Fruit fly (Drosophila melanogaster) whole organism, embryonic: Measurements from ENCODE around the gene Papss.
A peak's percentile ranks its signal among the peaks of the same experiment; 100 is the strongest.

Experiments used
- Antp ChIP-seq: fragments of 200-800 bp; sonication (Bioruptor generic); optimal IDR thresholded peaks from 3 replicates; lab custom pipeline; 2016; ENCODE audit warnings: missing biosample characterization, missing genetic modification characterization
- Blimp-1 ChIP-seq: fragments of 200-800 bp; sonication (Bioruptor generic); optimal IDR thresholded peaks from 3 replicates; lab custom pipeline; 2018; ENCODE audit warnings: missing biosample characterization, missing genetic modification characterization, mild to moderate bottlenecking, moderate library complexity, missing genetic modification reagents
- CG10543 ChIP-seq: fragments of 200-800 bp; sonication (Bioruptor generic); optimal IDR thresholded peaks from 3 replicates; lab custom pipeline; 2017; ENCODE audit warnings: missing biosample characterization, mild to moderate bottlenecking, missing genetic modification characterization, moderate library complexity
- CG11093 ChIP-seq: fragments of 200-800 bp; sonication (Bioruptor generic); IDR thresholded peaks from 3 replicates; pipeline ENCODE4 v1.3.6; 2022; ENCODE audit warnings: missing biosample characterization, missing genetic modification characterization
- CG11696 ChIP-seq: fragments of 200-800 bp; sonication (Bioruptor generic); IDR thresholded peaks from 2 replicates; pipeline ENCODE4 v1.3.6; 2022; ENCODE audit warnings: missing biosample characterization, missing genetic modification characterization
- CG12744 ChIP-seq: fragments of 200-800 bp; sonication (Bioruptor generic); optimal IDR thresholded peaks from 2 replicates; lab custom pipeline; 2016; ENCODE audit warnings: missing biosample characterization, missing genetic modification characterization
- CG15011 ChIP-seq: fragments of 200-800 bp; sonication (Bioruptor generic); optimal IDR thresholded peaks from 3 replicates; lab custom pipeline; 2018; ENCODE audit warnings: missing biosample characterization, mild to moderate bottlenecking, missing genetic modification characterization
- CG17612 ChIP-seq: fragments of 200-800 bp; sonication (Bioruptor generic); IDR thresholded peaks from 2 replicates; pipeline ENCODE4 v1.3.6; 2022; ENCODE audit warnings: missing biosample characterization, missing genetic modification characterization
- CG2116 ChIP-seq: fragments of 200-800 bp; sonication (Bioruptor generic); optimal IDR thresholded peaks from 3 replicates; lab custom pipeline; 2018; ENCODE audit warnings: missing biosample characterization, mild to moderate bottlenecking, missing genetic modification characterization
- CG2199 ChIP-seq: fragments of 200-800 bp; sonication (Bioruptor generic); IDR thresholded peaks from 3 replicates; pipeline ENCODE4 v1.3.6; 2022; ENCODE audit warnings: missing biosample characterization, missing genetic modification characterization
- CG3726 ChIP-seq: fragments of 200-800 bp; sonication (Bioruptor generic); IDR thresholded peaks from 3 replicates; pipeline ENCODE4, ENCODE4 v1.3.6; 2022; ENCODE audit warnings: missing biosample characterization, missing genetic modification characterization
- CG3838 ChIP-seq: fragments of 200-800 bp; sonication (Bioruptor generic); optimal IDR thresholded peaks from 3 replicates; lab custom pipeline; 2016; ENCODE audit warnings: missing biosample characterization, missing genetic modification characterization
- CG6689 ChIP-seq: fragments of 200-800 bp; sonication (Bioruptor generic); IDR thresholded peaks from 2 replicates; pipeline ENCODE4 v1.3.6; 2022; ENCODE audit warnings: missing biosample characterization, missing genetic modification characterization
- CG6813 ChIP-seq: fragments of 200-800 bp; sonication (Bioruptor generic); optimal IDR thresholded peaks from 2 replicates; lab custom pipeline; 2017; ENCODE audit warnings: missing biosample characterization, missing genetic modification characterization, mild to moderate bottlenecking, moderate library complexity, missing genetic modification reagents
- CG7271 ChIP-seq: fragments of 200-800 bp; sonication (Bioruptor generic); optimal IDR thresholded peaks from 2 replicates; lab custom pipeline; 2018; ENCODE audit warnings: missing biosample characterization, mild to moderate bottlenecking, missing genetic modification characterization, moderate library complexity
- CG7372 ChIP-seq: fragments of 200-800 bp; sonication (Bioruptor generic); IDR thresholded peaks from 2 replicates; pipeline ENCODE4 v1.3.6; 2022; ENCODE audit warnings: missing biosample characterization, missing genetic modification characterization
- CG7928 ChIP-seq: fragments of 200-800 bp; sonication (Bioruptor generic); optimal IDR thresholded peaks from 2 replicates; lab custom pipeline; 2017; ENCODE audit warnings: missing biosample characterization, mild to moderate bottlenecking, missing genetic modification characterization
- CG8290 ChIP-seq, 3 experiments: fragments of 200-800 bp; sonication (Bioruptor generic); optimal IDR thresholded peaks; 2 replicates each; lab custom pipeline; 2016 to 2019; ENCODE audit warnings: missing biosample characterization in 3 of 3, missing genetic modification characterization in 3 of 3, mild to moderate bottlenecking in 2 of 3, moderate library complexity in 1 of 3
- D19A ChIP-seq: fragments of 200-800 bp; optimal IDR thresholded peaks from 3 replicates; lab custom pipeline; 2019; ENCODE audit warnings: missing biosample characterization, mild to moderate bottlenecking, missing genetic modification characterization, moderate library complexity
- Deaf1 ChIP-seq: fragments of 200-800 bp; optimal IDR thresholded peaks from 3 replicates; lab custom pipeline; 2019; ENCODE audit warnings: missing biosample characterization, mild to moderate bottlenecking, missing genetic modification characterization, moderate library complexity
- E2f1 ChIP-seq: fragments of 200-800 bp; sonication (Bioruptor generic); IDR thresholded peaks from 2 replicates; pipeline ENCODE4 v1.3.6; 2022; ENCODE audit warnings: missing biosample characterization, missing genetic modification characterization
- E2f2 ChIP-seq: fragments of 200-800 bp; sonication (Bioruptor generic); IDR thresholded peaks from 2 replicates; pipeline ENCODE4 v1.3.6; 2022; ENCODE audit warnings: missing biosample characterization, missing genetic modification characterization
- ERR ChIP-seq: fragments of 200-800 bp; sonication (Bioruptor generic); optimal IDR thresholded peaks from 2 replicates; lab custom pipeline; 2016; ENCODE audit warnings: missing biosample characterization, missing genetic modification characterization
- Gsc ChIP-seq: fragments of 200-800 bp; sonication (Bioruptor generic); IDR thresholded peaks from 2 replicates; pipeline ENCODE4 v1.3.6; 2022; ENCODE audit warnings: missing biosample characterization, missing genetic modification characterization
- HmgZ ChIP-seq: fragments of 200-800 bp; sonication (Bioruptor generic); optimal IDR thresholded peaks from 2 replicates; lab custom pipeline; 2018; ENCODE audit warnings: missing biosample characterization, mild to moderate bottlenecking, missing genetic modification characterization
- Hr78 ChIP-seq, 2 experiments: fragments of 200-800 bp in 1 of 2; fragments of >200 bp in 1 of 2; sonication (Bioruptor generic) in 1 of 2; optimal IDR thresholded peaks; 2 replicates each; lab custom pipeline; 2017 to 2019; ENCODE audit warnings: missing biosample characterization in 2 of 2, missing genetic modification characterization in 2 of 2, mild to moderate bottlenecking in 1 of 2, moderate library complexity in 1 of 2
- MTF-1 ChIP-seq: fragments of 200-800 bp; sonication (Bioruptor generic); optimal IDR thresholded peaks from 2 replicates; lab custom pipeline; 2018; ENCODE audit warnings: missing biosample characterization, mild to moderate bottlenecking, missing genetic modification characterization, borderline replicate concordance
- Scr ChIP-seq: fragments of 200-800 bp; sonication (Bioruptor generic); IDR thresholded peaks from 2 replicates; pipeline ENCODE4 v1.3.6; 2022; ENCODE audit warnings: missing biosample characterization, missing genetic modification characterization; ENCODE audit not compliant: partially characterized antibody
- Sin3A ChIP-seq: fragments of >200 bp; optimal IDR thresholded peaks from 2 replicates; lab custom pipeline; 2018
- Sry-β ChIP-seq: fragments of 200-800 bp; sonication (Bioruptor generic); optimal IDR thresholded peaks from 2 replicates; lab custom pipeline; 2018; ENCODE audit warnings: missing biosample characterization, mild to moderate bottlenecking, missing genetic modification characterization, moderate library complexity
- Trl ChIP-seq, 3 experiments: fragments of >200 bp in 2 of 3; fragments of 200-800 bp in 1 of 3; sonication (Bioruptor generic) in 1 of 3; optimal IDR thresholded peaks; 2 replicates in 1 of 3; 3 replicates in 2 of 3; lab custom pipeline; 2016 to 2017; ENCODE audit warnings: missing biosample characterization in 1 of 3, missing genetic modification characterization in 1 of 3
- Xrp1 ChIP-seq: fragments of 200-800 bp; sonication (Bioruptor generic); IDR thresholded peaks from 2 replicates; pipeline ENCODE4 v1.3.6; 2022; ENCODE audit warnings: missing biosample characterization, missing genetic modification characterization
- amos ChIP-seq: fragments of 200-800 bp; sonication (Bioruptor generic); IDR thresholded peaks from 2 replicates; pipeline ENCODE4 v1.3.6; 2022; ENCODE audit warnings: missing biosample characterization, missing genetic modification characterization; ENCODE audit not compliant: partially characterized antibody
- bbx ChIP-seq: fragments of 200-800 bp; sonication (Bioruptor generic); IDR thresholded peaks from 2 replicates; pipeline ENCODE4 v1.3.6; 2022; ENCODE audit warnings: missing biosample characterization, missing genetic modification characterization; ENCODE audit not compliant: partially characterized antibody
- bigmax ChIP-seq: fragments of 200-800 bp; sonication (Bioruptor generic); optimal IDR thresholded peaks from 2 replicates; lab custom pipeline; 2018; ENCODE audit warnings: missing biosample characterization, mild to moderate bottlenecking, missing genetic modification characterization
- bowl ChIP-seq: fragments of 200-800 bp; sonication (Bioruptor generic); IDR thresholded peaks from 2 replicates; pipeline ENCODE4 v1.3.6; 2022; ENCODE audit warnings: missing biosample characterization, missing genetic modification characterization
- cg ChIP-seq: fragments of 200-800 bp; sonication (Bioruptor generic); optimal IDR thresholded peaks from 3 replicates; lab custom pipeline; 2019; ENCODE audit warnings: missing biosample characterization, mild to moderate bottlenecking, missing genetic modification characterization, moderate library complexity
- hb ChIP-seq: fragments of 200-800 bp; sonication (Bioruptor generic); IDR thresholded peaks from 3 replicates; pipeline ENCODE4 v1.3.6; 2022; ENCODE audit warnings: missing biosample characterization, missing genetic modification characterization; ENCODE audit not compliant: partially characterized antibody
- klu ChIP-seq: fragments of 200-800 bp; sonication (Bioruptor generic); IDR thresholded peaks from 2 replicates; pipeline ENCODE4 v1.3.6; 2022; ENCODE audit warnings: missing biosample characterization, missing genetic modification characterization
- nom ChIP-seq: fragments of 200-800 bp; sonication (Bioruptor generic); optimal IDR thresholded peaks from 2 replicates; lab custom pipeline; 2017; ENCODE audit warnings: missing biosample characterization, missing genetic modification characterization, mild to moderate bottlenecking, moderate library complexity, missing genetic modification reagents
- pan ChIP-seq, 4 experiments: fragments of >200 bp in 3 of 4; fragments of 200-800 bp in 1 of 4; sonication (Bioruptor generic) in 1 of 4; optimal IDR thresholded peaks in 3 of 4; IDR thresholded peaks in 1 of 4; 2 replicates each; pipeline versions ENCODE4 v1.3.6 to Lab custom; 2017 to 2022; ENCODE audit warnings: missing biosample characterization in 2 of 4, missing genetic modification characterization in 2 of 4, mixed read lengths in 1 of 4
- pho ChIP-seq: fragments of 200-800 bp; sonication (Bioruptor generic); optimal IDR thresholded peaks from 2 replicates; lab custom pipeline; 2016; ENCODE audit warnings: missing biosample characterization, missing genetic modification characterization
- sens ChIP-seq: fragments of 200-800 bp; sonication (Bioruptor generic); peaks from one replicate; lab custom pipeline; 2016; ENCODE audit warnings: missing biosample characterization, missing genetic modification characterization
- sna ChIP-seq: fragments of 200-800 bp; sonication (Bioruptor generic); IDR thresholded peaks from 2 replicates; pipeline ENCODE4 v1.3.6; 2022; ENCODE audit warnings: missing biosample characterization, missing genetic modification characterization; ENCODE audit not compliant: partially characterized antibody
- usp ChIP-seq: fragments of >200 bp; optimal IDR thresholded peaks from 2 replicates; lab custom pipeline; 2017; ENCODE audit warnings: missing biosample characterization, missing genetic modification characterization
- wek ChIP-seq: fragments of 200-800 bp; sonication (Bioruptor generic); optimal IDR thresholded peaks from 3 replicates; lab custom pipeline; 2018; ENCODE audit warnings: missing biosample characterization, mild to moderate bottlenecking, missing genetic modification characterization, moderate library complexity

Papss gene

DNA sequence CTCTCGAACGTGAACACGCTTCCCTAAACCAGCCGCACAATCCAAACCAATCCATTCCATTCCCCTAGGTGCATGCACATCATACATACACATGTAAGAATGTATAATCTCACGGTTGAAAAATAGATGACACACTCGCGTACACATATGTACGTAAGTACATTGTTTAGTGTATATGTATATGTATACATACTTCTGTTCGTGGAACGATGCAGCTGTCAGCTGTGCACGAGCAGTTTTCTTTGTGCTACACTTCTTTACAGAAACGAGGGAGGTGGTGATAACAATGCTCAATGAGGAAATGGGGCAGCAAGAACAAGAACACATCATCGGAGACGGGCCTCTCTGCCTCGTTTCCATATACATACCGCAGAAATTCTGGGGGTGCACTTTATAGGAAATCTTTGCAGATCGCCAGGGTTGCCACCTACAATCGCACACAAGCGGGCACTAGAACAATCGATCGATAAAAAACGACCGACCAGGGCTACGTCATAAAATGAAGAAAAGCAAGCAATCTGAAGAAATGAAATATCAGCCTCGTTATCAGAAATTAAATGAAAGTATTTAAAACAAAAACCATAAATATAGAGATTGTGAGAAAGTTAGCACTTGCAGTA is 54.3 kb downstream of the Papss start (continued):
- TF ChIP-seq CG7372 (GFP tag; lab: Robert Waterston, UW) (no peak), Scr (GFP tag; lab: Robert Waterston, UW) (peak; percentile 30; the same call in 1 of the 2 replicates), CG2199 (GFP tag; lab: Robert Waterston, UW) (peak; percentile 65; the same call in 1 of the 3 replicates), CG10543 (peak; percentile 60), CG3726 (GFP tag; lab: Robert Waterston, UW) (no peak), CG7928 (GFP tag; lab: Kevin White, UChicago) (peak; percentile 42), bbx (GFP tag; lab: Robert Waterston, UW) (peak; percentile 61; the same call in 1 of the 2 replicates), E2f2 (0 out of 2 replicates have a peak, but pooled peaks have one; percentile 6), CG15011 (GFP tag; lab: Kevin White, UChicago) (no peak), Blimp-1 (no peak), Antp (no peak), Sin3A (lab: Kevin White, UChicago) (no peak), bowl (GFP tag; lab: Robert Waterston, UW) (no peak), cg (peak; percentile 94), Deaf1 (peak; percentile 57), HmgZ (tag; lab: Kevin White, UChicago) (peak; percentile 2), amos (GFP tag; lab: Robert Waterston, UW) (0 out of 2 replicates have a peak, but pooled peaks have one; percentile 27), nom (GFP tag; lab: Kevin White, UChicago) (peak; percentile 0), CG12744 (GFP tag; lab: Kevin White, UChicago) (no peak), pho (GFP tag; lab: Kevin White, UChicago) (no peak), CG17612 (no peak), usp (GFP tag; lab: Kevin White, UChicago) (no peak), sna (GFP tag; lab: Robert Waterston, UW) (peak; percentile 33; the same call in 1 of the 2 replicates), D19A (peak; percentile 11), Xrp1 (GFP tag; lab: Robert Waterston, UW) (peak; percentile 32; the same call in 1 of the 2 replicates), wek (GFP tag; lab: Kevin White, UChicago) (peak; percentile 30), CG2116 (peak; percentile 22), CG8290 (GFP tag; optimal IDR thresholded peaks at IDR 0.05; lab: Kevin White, UChicago) (no peak), CG8290 (tag; optimal IDR thresholded peaks at IDR 0.05; lab: Kevin White, UChicago) (peak in 1 of 2 experiments; percentile 42), sens (GFP tag; lab: Kevin White, UChicago) (peak; percentile 91)

dm6 chr3L:19900184-19901089 is 55.3 kb downstream of the Papss start:
- 0 out of 2 replicates have a peak, but pooled peaks have one; percentile 15 for TF ChIP-seq CG11696 (GFP tag; lab: Robert Waterston, UW)
- TF ChIP-seq CG7271 (tag; lab: Kevin White, UChicago) = no peak
- no peak for TF ChIP-seq ERR (GFP tag; lab: Kevin White, UChicago)
- peak in 1 of 2 experiments; percentile 47 for TF ChIP-seq Hr78 (GFP tag; optimal IDR thresholded peaks at IDR 0.05; lab: Kevin White, UChicago)
- no peak for TF ChIP-seq CG11093 (GFP tag; lab: Robert Waterston, UW)
- TF ChIP-seq Trl (optimal IDR thresholded peaks at IDR 0.05; lab: Kevin White, UChicago) = peak; percentile 4 to 22
- no peak for TF ChIP-seq Trl (GFP tag; optimal IDR thresholded peaks at IDR 0.05; lab: Kevin White, UChicago)
- TF ChIP-seq klu (GFP tag; lab: Robert Waterston, UW) = no peak
- TF ChIP-seq bigmax (GFP tag; lab: Kevin White, UChicago) = no peak
- TF ChIP-seq Gsc (GFP tag; lab: Robert Waterston, UW) = no peak
- no peak for TF ChIP-seq MTF-1 (GFP tag; lab: Kevin White, UChicago)
- no peak for TF ChIP-seq pan (optimal IDR thresholded peaks at IDR 0.05; lab: Kevin White, UChicago)
- no peak for TF ChIP-seq pan (GFP tag; optimal IDR thresholded peaks at IDR 0.05 in 1 of 2, IDR thresholded peaks at IDR 0.05 in 1 of 2)
- TF ChIP-seq Sry-β (GFP tag; lab: Kevin White, UChicago) = no peak
- no peak for TF ChIP-seq hb (GFP tag; lab: Robert Waterston, UW)
- no peak for TF ChIP-seq CG6813 (GFP tag; lab: Kevin White, UChicago)
- no peak for TF ChIP-seq E2f1
- TF ChIP-seq CG3838 (GFP tag; lab: Kevin White, UChicago) = no peak
- TF ChIP-seq CG6689 (GFP tag; lab: Robert Waterston, UW) = peak; percentile 22; the same call in 1 of the 2 replicates
